Fruit fly (Drosophila melanogaster) whole organism: ENCODE measurements around the gene Ip259.

Experiments used
- CG8478 ChIP-seq: fragments of >200 bp; optimal IDR thresholded peaks from 2 replicates; lab custom pipeline; 2018; ENCODE audit warnings: inconsistent platforms
- Dll ChIP-seq: fragments of >200 bp; optimal IDR thresholded peaks from 2 replicates; lab custom pipeline; 2017
- EcR ChIP-seq, 2 experiments: fragments of >200 bp; optimal IDR thresholded peaks; 2 replicates each; lab custom pipeline; 2017; ENCODE audit warnings: missing biosample characterization in 2 of 2, missing genetic modification characterization in 2 of 2, missing genetic modification reagents in 2 of 2
- pan ChIP-seq: fragments of >200 bp; optimal IDR thresholded peaks from 2 replicates; lab custom pipeline; 2017
- psq ChIP-seq: fragments of >200 bp; optimal IDR thresholded peaks from 2 replicates; lab custom pipeline; 2017
- usp ChIP-seq: fragments of >200 bp; optimal IDR thresholded peaks from 2 replicates; lab custom pipeline; 2017; ENCODE audit warnings: missing biosample characterization, missing genetic modification characterization, mixed read lengths

dm6 chr2L:10396488-10396824 is 11.7 kb upstream of the Ip259 start, which contains the start of gene Cnot4:
- TF ChIP-seq usp (GFP tag; lab: Kevin White, UChicago) (no peak), EcR (GFP tag; optimal IDR thresholded peaks at IDR 0.05; lab: Kevin White, UChicago) (no peak), Dll (lab: Kevin White, UChicago) (no peak), psq (lab: Kevin White, UChicago) (no peak), pan (no peak), CG8478 (no peak)
